Worm (Caenorhabditis elegans) whole organism, L4 larva: ENCODE results near the gene pei-1.

ENCODE experiments used
- F26F4.8 ChIP-seq: fragments of 200-800 bp; sonication (Bioruptor generic); conservative IDR thresholded peaks from 2 replicates; pipeline ENCODE4 v1.3.6; 2022; ENCODE audit warnings: missing genetic modification characterization, missing compliant biosample characterization
- F37D6.2 ChIP-seq: sonication (generic microtip); optimal IDR thresholded peaks from 2 replicates; lab custom pipeline; 2016; ENCODE audit warnings: mild to moderate bottlenecking, missing genetic modification characterization, missing compliant biosample characterization
- F49E8.2 ChIP-seq: sonication (generic microtip); optimal IDR thresholded peaks from 2 replicates; lab custom pipeline; 2016; ENCODE audit warnings: missing compliant biosample characterization, mild to moderate bottlenecking, missing genetic modification characterization, borderline replicate concordance
- T26A8.4 ChIP-seq: fragments of 200-800 bp; sonication (Bioruptor generic); IDR thresholded peaks from 2 replicates; pipeline ENCODE4 v1.3.6; 2022; ENCODE audit warnings: missing genetic modification characterization, missing compliant biosample characterization
- Y48G9A.11 ChIP-seq: fragments of 200-800 bp; sonication (Bioruptor generic); IDR thresholded peaks from 2 replicates; pipeline ENCODE4 v1.3.6; 2022; ENCODE audit warnings: missing genetic modification reagents, missing genetic modification characterization, missing compliant biosample characterization
- aly-2 ChIP-seq: sonication (generic microtip); optimal IDR thresholded peaks from 2 replicates; lab custom pipeline; 2018; ENCODE audit warnings: missing biosample characterization, missing genetic modification characterization
- ceh-32 ChIP-seq: sonication (generic microtip); optimal IDR thresholded peaks from 2 replicates; lab custom pipeline; 2016; ENCODE audit warnings: mild to moderate bottlenecking, missing genetic modification characterization, missing compliant biosample characterization; ENCODE audit not compliant: poor library complexity
- cey-2 ChIP-seq: sonication (generic microtip); optimal IDR thresholded peaks from 3 replicates; lab custom pipeline; 2017; ENCODE audit warnings: missing genetic modification characterization, mild to moderate bottlenecking, missing compliant biosample characterization, antibody characterized with exemption, borderline replicate concordance; ENCODE audit not compliant: insufficient read depth
- ctbp-1 ChIP-seq: fragments of 200-800 bp; sonication (Bioruptor generic); IDR thresholded peaks from 2 replicates; pipeline ENCODE4 v1.3.6; 2022; ENCODE audit warnings: missing genetic modification reagents, missing genetic modification characterization, missing compliant biosample characterization
- daf-12 ChIP-seq: fragments of 150-350 bp; optimal IDR thresholded peaks from 2 replicates; lab custom pipeline; 2014; ENCODE audit warnings: missing biosample characterization, missing genetic modification reagents, missing genetic modification characterization
- daf-8 ChIP-seq: fragments of 200-800 bp; sonication (Bioruptor generic); IDR thresholded peaks from 2 replicates; pipeline ENCODE4 v1.3.6; 2022; ENCODE audit warnings: missing genetic modification characterization, missing compliant biosample characterization
- duxl-1 ChIP-seq: sonication (generic microtip); optimal IDR thresholded peaks from 2 replicates; lab custom pipeline; 2016; ENCODE audit warnings: mild to moderate bottlenecking, missing genetic modification characterization, moderate library complexity, missing compliant biosample characterization; ENCODE audit not compliant: poor library complexity
- egl-27 ChIP-seq: sonication (generic microtip); optimal IDR thresholded peaks from 3 replicates; lab custom pipeline; 2017; ENCODE audit warnings: missing biosample characterization, missing genetic modification reagents, missing genetic modification characterization
- egl-43 ChIP-seq: fragments of 200-800 bp; sonication (Bioruptor generic); IDR thresholded peaks from 2 replicates; pipeline ENCODE4 v1.3.6; 2022; ENCODE audit warnings: missing genetic modification reagents, missing genetic modification characterization, missing compliant biosample characterization
- hmg-1.1 ChIP-seq: fragments of 200-800 bp; sonication (Bioruptor generic); IDR thresholded peaks from 2 replicates; pipeline ENCODE4 v1.3.6; 2022; ENCODE audit warnings: missing genetic modification reagents, missing genetic modification characterization, missing compliant biosample characterization
- lir-3 ChIP-seq: sonication (generic microtip); optimal IDR thresholded peaks from 2 replicates; lab custom pipeline; 2016; ENCODE audit warnings: mild to moderate bottlenecking, missing genetic modification characterization, missing compliant biosample characterization
- madf-5 ChIP-seq, 2 experiments: fragments of 200-800 bp; sonication (Bioruptor generic); IDR thresholded peaks; 2 replicates each; pipeline ENCODE4 v1.3.6; 2022; ENCODE audit warnings: missing compliant biosample characterization in 2 of 2, missing genetic modification characterization in 2 of 2
- madf-9 ChIP-seq: fragments of 200-800 bp; sonication (Bioruptor generic); conservative IDR thresholded peaks from 2 replicates; pipeline ENCODE4 v1.3.6; 2022; ENCODE audit warnings: missing genetic modification reagents, missing genetic modification characterization, missing compliant biosample characterization
- mdl-1 ChIP-seq, 2 experiments: fragments of 150-350 bp in 1 of 2; sonication (generic microtip) in 1 of 2; optimal IDR thresholded peaks; 2 replicates each; lab custom pipeline; 2014 to 2017; ENCODE audit warnings: missing biosample characterization in 2 of 2, missing genetic modification characterization in 2 of 2
- mes-2 ChIP-seq: sonication (generic microtip); optimal IDR thresholded peaks from 2 replicates; lab custom pipeline; 2016; ENCODE audit warnings: missing genotype, mild to moderate bottlenecking, missing genetic modification characterization, missing compliant biosample characterization; ENCODE audit not compliant: poor library complexity, severe bottlenecking
- mxl-3 ChIP-seq: fragments of 200-800 bp; sonication (Bioruptor generic); optimal IDR thresholded peaks from 2 replicates; lab custom pipeline; 2018; ENCODE audit warnings: mild to moderate bottlenecking, missing genetic modification characterization, missing compliant biosample characterization
- nhr-102 ChIP-seq: sonication (generic microtip); optimal IDR thresholded peaks from 2 replicates; lab custom pipeline; 2016; ENCODE audit warnings: mild to moderate bottlenecking, missing genetic modification characterization, moderate library complexity, missing compliant biosample characterization
- nhr-111 ChIP-seq: fragments of 200-800 bp; sonication (Bioruptor generic); optimal IDR thresholded peaks from 2 replicates; lab custom pipeline; 2018; ENCODE audit warnings: mild to moderate bottlenecking, missing genetic modification characterization, missing compliant biosample characterization
- nhr-237 ChIP-seq: sonication (generic microtip); optimal IDR thresholded peaks from 2 replicates; lab custom pipeline; 2017; ENCODE audit warnings: missing biosample characterization, missing genetic modification characterization
- nhr-25 ChIP-seq: sonication (generic microtip); optimal IDR thresholded peaks from 2 replicates; lab custom pipeline; 2017; ENCODE audit warnings: missing genetic modification characterization, mild to moderate bottlenecking, missing compliant biosample characterization, antibody characterized with exemption, moderate library complexity, borderline replicate concordance; ENCODE audit not compliant: insufficient read depth
- nhr-48 ChIP-seq: sonication (generic microtip); optimal IDR thresholded peaks from 2 replicates; lab custom pipeline; 2016; ENCODE audit warnings: mild to moderate bottlenecking, missing genetic modification characterization, missing compliant biosample characterization
- pqm-1 ChIP-seq: sonication (generic microtip); optimal IDR thresholded peaks from 2 replicates; lab custom pipeline; 2017; ENCODE audit warnings: missing biosample characterization, missing genetic modification characterization
- saeg-2 ChIP-seq: fragments of 200-800 bp; sonication (Bioruptor generic); IDR thresholded peaks from 2 replicates; pipeline ENCODE4 v1.3.6; 2022; ENCODE audit warnings: missing genetic modification reagents, missing genetic modification characterization, missing compliant biosample characterization
- sdz-12 ChIP-seq: fragments of 200-800 bp; sonication (Bioruptor generic); optimal IDR thresholded peaks from 2 replicates; lab custom pipeline; 2018; ENCODE audit warnings: mild to moderate bottlenecking, missing genetic modification characterization, missing compliant biosample characterization
- set-16 ChIP-seq: fragments of 200-800 bp; sonication (Bioruptor generic); IDR thresholded peaks from 2 replicates; pipeline ENCODE4 v1.3.6; 2022; ENCODE audit warnings: missing genetic modification reagents, missing genetic modification characterization, missing compliant biosample characterization
- snpc-1.2 ChIP-seq: fragments of 200-800 bp; sonication (Bioruptor generic); IDR thresholded peaks from 2 replicates; pipeline ENCODE4 v1.3.6; 2022; ENCODE audit warnings: missing genetic modification reagents, missing genetic modification characterization, missing compliant biosample characterization
- snpc-4 ChIP-seq: fragments of 150-350 bp; optimal IDR thresholded peaks from 2 replicates; lab custom pipeline; 2014; ENCODE audit warnings: missing biosample characterization, missing genetic modification characterization
- spr-1 ChIP-seq: sonication (generic microtip); optimal IDR thresholded peaks from 2 replicates; lab custom pipeline; 2016; ENCODE audit warnings: mild to moderate bottlenecking, missing genetic modification characterization, missing compliant biosample characterization
- spr-3 ChIP-seq: fragments of 200-800 bp; sonication (Bioruptor generic); optimal IDR thresholded peaks from 2 replicates; lab custom pipeline; 2018; ENCODE audit warnings: mild to moderate bottlenecking, missing genetic modification characterization, missing compliant biosample characterization
- unc-39 ChIP-seq: sonication (generic microtip); optimal IDR thresholded peaks from 2 replicates; lab custom pipeline; 2017; ENCODE audit warnings: missing biosample characterization, missing genetic modification characterization
- unc-62 ChIP-seq, 3 experiments: fragments of 150-350 bp in 1 of 3; sonication (generic microtip); optimal IDR thresholded peaks in 2 of 3; peaks in 1 of 3; 1 replicate in 1 of 3; 2 replicates in 2 of 3; lab custom pipeline; 2014 to 2017; ENCODE audit warnings: missing biosample characterization in 3 of 3, missing genetic modification characterization in 3 of 3, missing genetic modification reagents in 3 of 3, missing genotype in 1 of 3
- zfp-2 ChIP-seq: sonication (generic microtip); optimal IDR thresholded peaks from 2 replicates; lab custom pipeline; 2016; ENCODE audit warnings: mild to moderate bottlenecking, missing genetic modification characterization, missing compliant biosample characterization
- zfp-3 ChIP-seq: fragments of 200-800 bp; sonication (Bioruptor generic); conservative IDR thresholded peaks from 2 replicates; pipeline ENCODE4 v1.3.6; 2022; ENCODE audit warnings: missing genetic modification reagents, missing genetic modification characterization, missing compliant biosample characterization
- zip-11 ChIP-seq: fragments of 200-800 bp; sonication (Bioruptor generic); IDR thresholded peaks from 2 replicates; pipeline ENCODE4 v1.3.6; 2022; ENCODE audit warnings: missing genetic modification characterization, missing compliant biosample characterization
- zip-2 ChIP-seq: fragments of 150-350 bp; optimal IDR thresholded peaks from 2 replicates; lab custom pipeline; 2014; ENCODE audit warnings: missing biosample characterization, missing genetic modification characterization
- ztf-11 ChIP-seq: fragments of 150-350 bp; optimal IDR thresholded peaks from 2 replicates; lab custom pipeline; 2014; ENCODE audit warnings: missing biosample characterization, missing genetic modification characterization
- ztf-7 ChIP-seq: fragments of 150-350 bp; optimal IDR thresholded peaks from 2 replicates; lab custom pipeline; 2014; ENCODE audit warnings: missing biosample characterization, missing genetic modification characterization

Gene pei-1

DNA sequence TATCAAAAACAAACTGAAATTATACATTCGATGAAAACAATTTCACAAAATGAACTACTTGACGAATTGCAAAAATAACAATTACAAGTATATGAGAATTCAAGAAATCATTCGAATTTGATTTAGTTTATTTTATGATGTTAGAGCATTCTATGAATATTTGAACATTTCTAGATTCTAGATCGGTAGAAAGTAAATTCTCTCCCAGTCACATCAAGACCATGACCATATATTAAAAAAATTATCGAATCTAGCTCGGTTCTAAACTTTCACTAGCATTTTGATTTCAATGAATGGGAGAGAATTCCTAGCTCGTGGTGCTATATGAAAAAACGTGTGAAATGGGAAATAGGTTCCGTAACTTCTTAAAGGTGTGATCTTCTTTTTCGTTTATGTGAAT lies 8.0 kb downstream of the pei-1 start:
- TF ChIP-seq unc-62 (GFP tag; optimal IDR thresholded peaks at IDR 0.05 in 1 of 2; lab: Kevin White, UChicago) (peak in 1 of 2 experiments; percentile 92), unc-62 (tag; optimal IDR thresholded peaks at IDR 0.05; lab: Kevin White, UChicago) (no peak), daf-8 (GFP tag; lab: Robert Waterston, UW) (no peak), daf-12 (tag; lab: Kevin White, UChicago) (no peak), snpc-4 (tag; lab: Kevin White, UChicago) (no peak), ztf-11 (tag; lab: Kevin White, UChicago) (no peak), ztf-7 (tag; lab: Kevin White, UChicago) (no peak)

- TF ChIP-seq egl-27 (no peak), F49E8.2 (no peak), zfp-2 (tag; lab: Kevin White, UChicago) (no peak), hmg-1.1 (no peak), egl-43 (GFP tag; lab: Robert Waterston, UW) (no peak), zip-2 (no peak), unc-39 (tag; lab: Kevin White, UChicago) (no peak), nhr-25 (tag; lab: Kevin White, UChicago) (no peak), nhr-111 (no peak), spr-3 (no peak), aly-2 (no peak), nhr-237 (tag; lab: Kevin White, UChicago) (no peak), pqm-1 (tag; lab: Kevin White, UChicago) (no peak), mxl-3 (no peak), mes-2 (no peak), cey-2 (tag; lab: Kevin White, UChicago) (no peak), F37D6.2 (no peak), snpc-1.2 (GFP tag; lab: Robert Waterston, UW) (no peak), ceh-32 (no peak)
These were observed 12.3 kb downstream of the pei-1 start, which contains the start of gene npr-2 for ce11 chrIV:9580021-9580420. TSS of gene npr-2 (minus strand) at chrIV:9580121.

DNA sequence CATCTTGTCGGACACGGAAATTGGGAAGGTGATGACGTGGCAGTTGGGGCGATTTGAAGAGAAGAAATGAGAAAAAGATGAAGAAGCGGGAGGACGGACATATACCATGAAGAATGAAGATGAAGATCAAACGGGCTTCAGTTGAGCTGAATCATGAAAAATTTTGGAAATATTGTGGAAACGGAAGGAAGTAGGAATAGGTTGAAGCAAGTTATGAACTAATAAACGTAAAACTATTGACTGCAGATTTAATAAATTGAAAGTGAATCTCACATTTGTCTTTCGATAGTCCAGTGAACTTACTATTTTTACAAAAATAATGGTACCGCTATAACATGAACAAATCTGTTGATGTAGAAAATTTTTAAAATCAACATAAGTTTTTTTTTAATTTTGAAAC lies 25.8 kb downstream of the pei-1 start, which contains the start of gene lron-14:
lron-14 (minus strand) TSS at position 101 of the 400 bp plus-strand sequence.
- TF ChIP-seq lir-3 (no peak), Y48G9A.11 (GFP tag; lab: Robert Waterston, UW) (no peak), sdz-12 (GFP tag; lab: Kevin White, UChicago) (no peak), snpc-4 (tag; lab: Kevin White, UChicago) (no peak), ztf-7 (tag; lab: Kevin White, UChicago) (no peak), duxl-1 (no peak)
- TF ChIP-seq, all 104 proteins: peak for 0

ce11 chrIV:9563529-9564376 lies 28.6 kb downstream of the pei-1 start:
- TF ChIP-seq mdl-1 (tag; optimal IDR thresholded peaks at IDR 0.05; lab: Kevin White, UChicago) (no peak), zfp-3 (GFP tag; lab: Robert Waterston, UW) (no peak; the same call in 1 of the 2 replicates), sdz-12 (GFP tag; lab: Kevin White, UChicago) (no peak), F26F4.8 (GFP tag; lab: Robert Waterston, UW) (no peak), ctbp-1 (GFP tag; lab: Robert Waterston, UW) (0 out of 2 replicates have a peak, but pooled peaks have one; percentile 38), T26A8.4 (GFP tag; lab: Robert Waterston, UW) (peak; percentile 36; the same call in 1 of the 2 replicates), nhr-48 (peak; percentile 37), set-16 (GFP tag; lab: Robert Waterston, UW) (peak; percentile 97), F37D6.2 (no peak), duxl-1 (no peak), madf-9 (GFP tag; lab: Robert Waterston, UW) (peak; percentile 30; the same call in 1 of the 2 replicates), zip-11 (GFP tag; lab: Robert Waterston, UW) (no peak), cey-2 (tag; lab: Kevin White, UChicago) (no peak), saeg-2 (GFP tag; lab: Robert Waterston, UW) (no peak), unc-39 (tag; lab: Kevin White, UChicago) (no peak), madf-5 (GFP tag; IDR thresholded peaks at IDR 0.05; lab: Robert Waterston, UW) (0 out of 4 replicates have a peak, but pooled peaks of 1 of the 2 experiments have one; percentile 32), spr-1 (tag; lab: Kevin White, UChicago) (peak; percentile 7), nhr-102 (no peak), hmg-1.1 (0 out of 2 replicates have a peak, but pooled peaks have one; percentile 27), mxl-3 (peak; percentile 77), egl-43 (GFP tag; lab: Robert Waterston, UW) (0 out of 2 replicates have a peak, but pooled peaks have one; percentile 14)
